Fruit fly (Drosophila melanogaster) whole organism, adult: ENCODE data around the gene Vago.

Experiments used
- CG11617 ChIP-seq: fragments of 200-800 bp; sonication (Bioruptor generic); optimal IDR thresholded peaks from 2 replicates; lab custom pipeline; 2017; ENCODE audit warnings: mild to moderate bottlenecking, missing biosample characterization, missing genetic modification reagents, missing genetic modification characterization
- CG12768 ChIP-seq: fragments of 200-800 bp; sonication (Bioruptor generic); optimal IDR thresholded peaks from 2 replicates; lab custom pipeline; 2017; ENCODE audit warnings: missing biosample characterization, missing genetic modification characterization, mild to moderate bottlenecking, moderate library complexity, missing genetic modification reagents
- CG14711 ChIP-seq: fragments of 200-800 bp; sonication (Bioruptor generic); optimal IDR thresholded peaks from 2 replicates; lab custom pipeline; 2018; ENCODE audit warnings: missing biosample characterization, mild to moderate bottlenecking, missing genetic modification characterization, moderate library complexity
- CG1620 ChIP-seq: fragments of 200-800 bp; sonication (Bioruptor generic); optimal IDR thresholded peaks from 2 replicates; lab custom pipeline; 2016; ENCODE audit warnings: missing biosample characterization, missing genetic modification characterization
- CG33017 ChIP-seq: fragments of 200-800 bp; sonication (Bioruptor generic); optimal IDR thresholded peaks from 2 replicates; lab custom pipeline; 2018; ENCODE audit warnings: missing biosample characterization, mild to moderate bottlenecking, missing genetic modification characterization, moderate library complexity
- CG5204 ChIP-seq: fragments of 200-800 bp; sonication (Bioruptor generic); optimal IDR thresholded peaks from 2 replicates; lab custom pipeline; 2016; ENCODE audit warnings: missing biosample characterization, missing genetic modification characterization
- CG7045 ChIP-seq: fragments of 200-800 bp; sonication (Bioruptor generic); optimal IDR thresholded peaks from 2 replicates; lab custom pipeline; 2017; ENCODE audit warnings: missing biosample characterization, mild to moderate bottlenecking, missing genetic modification characterization
- CG7101 ChIP-seq: fragments of 200-800 bp; sonication (Bioruptor generic); optimal IDR thresholded peaks from 2 replicates; lab custom pipeline; 2018; ENCODE audit warnings: missing biosample characterization, mild to moderate bottlenecking, missing genetic modification characterization, moderate library complexity
- Clk ChIP-seq: fragments of 200-800 bp; sonication (Bioruptor generic); optimal IDR thresholded peaks from 2 replicates; lab custom pipeline; 2017; ENCODE audit warnings: missing biosample characterization, missing genetic modification characterization
- Crg-1 ChIP-seq: fragments of 200-800 bp; sonication (Bioruptor generic); optimal IDR thresholded peaks from 2 replicates; lab custom pipeline; 2016; ENCODE audit warnings: missing biosample characterization, missing genetic modification characterization
- Hr96 ChIP-seq: fragments of 200-800 bp; sonication (Bioruptor generic); optimal IDR thresholded peaks from 2 replicates; lab custom pipeline; 2016; ENCODE audit warnings: missing biosample characterization, missing genetic modification characterization
- Mnt ChIP-seq: fragments of 200-800 bp; sonication (Bioruptor generic); optimal IDR thresholded peaks from 2 replicates; lab custom pipeline; 2016; ENCODE audit warnings: missing biosample characterization, mild to moderate bottlenecking, missing genetic modification characterization
- bab1 ChIP-seq: fragments of 200-800 bp; sonication (Bioruptor generic); optimal IDR thresholded peaks from 3 replicates; lab custom pipeline; 2019; ENCODE audit warnings: missing biosample characterization, mild to moderate bottlenecking, missing genetic modification characterization, moderate library complexity
- cic ChIP-seq: fragments of 200-800 bp; sonication (Bioruptor generic); optimal IDR thresholded peaks from 2 replicates; lab custom pipeline; 2017; ENCODE audit warnings: missing biosample characterization, mild to moderate bottlenecking, missing genetic modification characterization, moderate library complexity
- cnc ChIP-seq, 2 experiments: fragments of >200 bp; optimal IDR thresholded peaks; 2 replicates each; lab custom pipeline; 2017
- kay ChIP-seq: fragments of 200-800 bp; sonication (Bioruptor generic); peaks from one replicate; lab custom pipeline; 2016; ENCODE audit warnings: missing biosample characterization, missing genetic modification characterization, borderline replicate concordance
- ovo ChIP-seq: fragments of 200-800 bp; sonication (Bioruptor generic); optimal IDR thresholded peaks from 2 replicates; lab custom pipeline; 2016; ENCODE audit warnings: missing biosample characterization, missing genetic modification characterization
- pad ChIP-seq: fragments of 200-800 bp; sonication (Bioruptor generic); optimal IDR thresholded peaks from 3 replicates; lab custom pipeline; 2017; ENCODE audit warnings: missing biosample characterization, missing genetic modification characterization, mild to moderate bottlenecking, moderate library complexity, missing genetic modification reagents
- tj ChIP-seq: fragments of 200-800 bp; sonication (Bioruptor generic); optimal IDR thresholded peaks from 3 replicates; lab custom pipeline; 2017; ENCODE audit warnings: missing biosample characterization, mild to moderate bottlenecking, missing genetic modification characterization, moderate library complexity
- toe ChIP-seq: fragments of 200-800 bp; sonication (Bioruptor generic); optimal IDR thresholded peaks from 2 replicates; lab custom pipeline; 2016; ENCODE audit warnings: missing biosample characterization, missing genetic modification characterization

The Vago gene

dm6 chrX:11124126-11124748 lies 35.1 kb downstream of the Vago start, which contains the start of gene CG11122:
Gene CG11122 (minus strand): TSS chrX:11124726.
- TF ChIP-seq Mnt (GFP tag; lab: Kevin White, UChicago) (peak; percentile 7), CG1620 (no peak), CG7101 (tag; lab: Kevin White, UChicago) (no peak), cic (GFP tag; lab: Kevin White, UChicago) (no peak), bab1 (GFP tag; lab: Kevin White, UChicago) (no peak), toe (GFP tag; lab: Kevin White, UChicago) (no peak)

DNA sequence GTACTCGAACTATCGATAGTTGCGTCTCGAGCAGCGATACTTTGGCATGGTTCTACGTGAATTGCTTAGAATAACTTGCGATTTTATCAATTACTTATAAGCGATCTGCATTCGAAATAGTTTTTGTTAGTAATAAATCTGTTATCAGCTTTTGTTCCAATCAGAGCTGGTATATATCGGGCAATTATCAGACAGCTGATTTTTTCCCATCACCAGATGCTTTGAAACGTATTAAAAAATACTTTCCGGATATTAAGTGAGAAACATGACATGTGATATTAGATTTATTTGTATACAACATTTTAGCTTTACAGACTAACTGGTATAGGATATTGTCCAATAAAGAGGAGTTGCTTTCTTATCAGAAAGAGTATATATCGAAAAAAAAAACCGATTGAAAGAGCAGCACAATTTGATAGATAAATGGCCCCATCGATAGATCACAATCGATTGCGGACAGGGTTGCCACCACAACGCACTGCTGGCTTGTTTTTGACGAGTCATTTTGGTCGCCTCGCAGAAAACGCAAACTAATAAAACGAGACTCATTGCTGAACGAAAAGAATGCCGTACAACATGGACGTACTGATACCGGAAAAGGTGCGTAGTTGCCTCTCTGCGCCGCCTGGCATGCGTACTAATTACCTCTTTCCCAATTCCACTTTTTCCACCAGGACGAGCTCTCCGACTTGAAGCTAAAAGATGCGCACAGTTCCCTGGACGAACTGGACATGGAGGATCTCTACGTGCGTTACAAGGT lies 35.8 kb downstream of the Vago start, which contains the start of gene Rpt3:
Rpt3 (plus strand) TSS at position 353 of the 760 bp plus-strand sequence.
- TF ChIP-seq toe (GFP tag; lab: Kevin White, UChicago) = no peak
- peak; percentile 34 for TF ChIP-seq CG11617 (GFP tag; lab: Kevin White, UChicago)
- peak; percentile 46 for TF ChIP-seq ovo (GFP tag; lab: Kevin White, UChicago)
- no peak for TF ChIP-seq Hr96 (GFP tag; lab: Kevin White, UChicago)
- TF ChIP-seq kay (GFP tag; lab: Kevin White, UChicago) = no peak
- no peak for TF ChIP-seq Clk (GFP tag; lab: Kevin White, UChicago)
- TF ChIP-seq CG1620 = peak; percentile 34
- TF ChIP-seq CG7101 (tag; lab: Kevin White, UChicago) = peak; percentile 33
- TF ChIP-seq CG7045 (GFP tag; lab: Kevin White, UChicago) = no peak
- TF ChIP-seq tj = peak; percentile 37
- TF ChIP-seq bab1 (GFP tag; lab: Kevin White, UChicago) = no peak
- TF ChIP-seq Mnt (GFP tag; lab: Kevin White, UChicago) = no peak
- TF ChIP-seq pad (GFP tag; lab: Kevin White, UChicago) = no peak
- peak; percentile 86 to 97 for TF ChIP-seq cnc (optimal IDR thresholded peaks at IDR 0.05; lab: Kevin White, UChicago)
- peak; percentile 91 for TF ChIP-seq CG14711

DNA sequence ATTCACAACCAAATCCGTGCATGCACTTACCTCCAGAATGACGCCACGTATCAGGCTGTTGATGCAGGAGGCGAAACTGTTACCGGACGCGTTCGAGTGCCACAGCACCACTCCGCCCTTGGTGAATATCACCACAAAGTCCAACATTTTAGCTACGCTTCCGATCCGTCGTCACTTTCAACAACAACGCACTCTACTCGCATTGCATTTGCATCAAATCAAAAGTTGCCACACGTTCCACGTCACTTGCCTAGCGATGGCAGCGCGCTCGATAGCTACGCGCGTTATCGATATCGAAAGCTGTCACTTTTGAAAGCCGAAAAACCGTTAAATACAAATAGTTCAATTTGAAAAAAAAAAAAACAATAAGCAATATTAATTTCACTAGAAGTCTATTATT lies 39.7 kb downstream of the Vago start, which contains the start of gene SrpRalpha:
SrpRalpha (minus strand) TSS at position 260 of the 400 bp plus-strand sequence.
- no peak for TF ChIP-seq CG1620
- TF ChIP-seq bab1 (GFP tag; lab: Kevin White, UChicago) = peak; percentile 9
- TF ChIP-seq toe (GFP tag; lab: Kevin White, UChicago) = no peak

- no peak for TF ChIP-seq pad (GFP tag; lab: Kevin White, UChicago)
- no peak for TF ChIP-seq CG14711
- TF ChIP-seq CG7101 (tag; lab: Kevin White, UChicago) = no peak
- no peak for TF ChIP-seq toe (GFP tag; lab: Kevin White, UChicago)
- no peak for TF ChIP-seq CG12768 (GFP tag; lab: Kevin White, UChicago)
- no peak for TF ChIP-seq CG5204 (GFP tag; lab: Kevin White, UChicago)
- no peak for TF ChIP-seq cic (GFP tag; lab: Kevin White, UChicago)
- TF ChIP-seq cnc (optimal IDR thresholded peaks at IDR 0.05; lab: Kevin White, UChicago) = no peak
- TF ChIP-seq CG11617 (GFP tag; lab: Kevin White, UChicago) = no peak
- no peak for TF ChIP-seq bab1 (GFP tag; lab: Kevin White, UChicago)
- no peak for TF ChIP-seq CG1620
- no peak for TF ChIP-seq Crg-1 (GFP tag; lab: Kevin White, UChicago)
- no peak for TF ChIP-seq kay (GFP tag; lab: Kevin White, UChicago)
- TF ChIP-seq Clk (GFP tag; lab: Kevin White, UChicago) = no peak
- TF ChIP-seq tj = no peak
- no peak for TF ChIP-seq CG33017 (tag; lab: Kevin White, UChicago)
- no peak for TF ChIP-seq ovo (GFP tag; lab: Kevin White, UChicago)
- no peak for TF ChIP-seq Hr96 (GFP tag; lab: Kevin White, UChicago)
- TF ChIP-seq Mnt (GFP tag; lab: Kevin White, UChicago) = no peak
- TF ChIP-seq CG7045 (GFP tag; lab: Kevin White, UChicago) = no peak
Observed at dm6 chrX:11132312-11132711, 43.2 kb downstream of the Vago start, which contains the start of gene CG44385. Gene CG44385 (minus strand): TSS chrX:11132412.

- no peak for TF ChIP-seq Mnt (GFP tag; lab: Kevin White, UChicago)
- TF ChIP-seq kay (GFP tag; lab: Kevin White, UChicago) = no peak
- no peak for TF ChIP-seq CG14711
- TF ChIP-seq CG12768 (GFP tag; lab: Kevin White, UChicago) = no peak
- peak; percentile 33 for TF ChIP-seq ovo (GFP tag; lab: Kevin White, UChicago)
- TF ChIP-seq CG1620 = peak; percentile 23
- TF ChIP-seq CG5204 (GFP tag; lab: Kevin White, UChicago) = no peak
- no peak for TF ChIP-seq cnc (optimal IDR thresholded peaks at IDR 0.05; lab: Kevin White, UChicago)
- no peak for TF ChIP-seq CG7045 (GFP tag; lab: Kevin White, UChicago)
Observed at dm6 chrX:11135840-11136586, 46.9 kb downstream of the Vago start.
